Worm (Caenorhabditis elegans) whole organism, L2 larva: ENCODE data around the gene srt-50.

Experiments used
- nhr-129 ChIP-seq: fragments of 150-350 bp; optimal IDR thresholded peaks from 2 replicates; lab custom pipeline; 2014; ENCODE audit warnings: missing biosample characterization, missing genetic modification characterization
- unc-62 ChIP-seq: fragments of 150-350 bp; optimal IDR thresholded peaks from 2 replicates; lab custom pipeline; 2014; ENCODE audit warnings: missing biosample characterization, missing genetic modification reagents, missing genetic modification characterization
- zag-1 ChIP-seq: fragments of 150-350 bp; optimal IDR thresholded peaks from 2 replicates; lab custom pipeline; 2014; ENCODE audit warnings: missing biosample characterization, missing genetic modification characterization
- ztf-11 ChIP-seq: sonication (generic microtip); optimal IDR thresholded peaks from 2 replicates; lab custom pipeline; 2017; ENCODE audit warnings: missing biosample characterization, missing genetic modification characterization

ce11 chrIV:15053271-15053670, 21.2 kb upstream of the srt-50 start, which contains the start of gene srt-47:
- no peak for TF ChIP-seq nhr-129 (tag; lab: Kevin White, UChicago)
- no peak for TF ChIP-seq zag-1
- no peak for TF ChIP-seq ztf-11
- no peak for TF ChIP-seq unc-62 (GFP tag; lab: Kevin White, UChicago)
